Worm (Caenorhabditis elegans) whole organism, L3 larva: ENCODE data around the gene tsp-2.

Experiments used
- R02D3.7 ChIP-seq: fragments of 150-350 bp; optimal IDR thresholded peaks from 2 replicates; lab custom pipeline; 2014; ENCODE audit warnings: missing biosample characterization, missing genetic modification characterization
- fos-1 ChIP-seq: fragments of 150-350 bp; optimal IDR thresholded peaks from 2 replicates; lab custom pipeline; 2014; ENCODE audit warnings: missing biosample characterization, missing genetic modification characterization
- snpc-4 ChIP-seq: fragments of 150-350 bp; optimal IDR thresholded peaks from 2 replicates; lab custom pipeline; 2014; ENCODE audit warnings: missing biosample characterization, missing genetic modification characterization
- unc-39 ChIP-seq: sonication (generic microtip); optimal IDR thresholded peaks from 4 replicates; lab custom pipeline; 2017; ENCODE audit warnings: missing biosample characterization, missing genetic modification characterization
- ztf-4 ChIP-seq: fragments of 150-350 bp; optimal IDR thresholded peaks from 2 replicates; lab custom pipeline; 2014; ENCODE audit warnings: missing biosample characterization, missing genetic modification characterization

- TF ChIP-seq unc-39 (tag; lab: Kevin White, UChicago) (no peak), fos-1 (tag; lab: Kevin White, UChicago) (no peak), snpc-4 (tag; lab: Kevin White, UChicago) (no peak), R02D3.7 (tag; lab: Kevin White, UChicago) (no peak), ztf-4 (no peak)
These were observed 17.2 kb upstream of the tsp-2 start, which contains the start of gene F09G8.5 for ce11 chrIII:8254938-8255337.
